Fruit fly (Drosophila melanogaster) ovary, adult (tissue): ENCODE data around the gene Rtca.
A peak's percentile ranks its signal among the peaks of the same experiment; 100 is the strongest.

Source experiments
- CG17801 ChIP-seq: fragments of 200-800 bp; optimal IDR thresholded peaks from 2 replicates; lab custom pipeline; 2019; ENCODE audit warnings: missing biosample characterization, mild to moderate bottlenecking, missing genetic modification characterization, moderate library complexity; ENCODE audit not compliant: partially characterized antibody

Rtca gene

dm6 chrX:2112660-2113059, 40.4 kb downstream of the Rtca start:
- no peak for TF ChIP-seq CG17801 (GFP tag; lab: Kevin White, UChicago)

- TF ChIP-seq CG17801 (GFP tag; lab: Kevin White, UChicago): peak; percentile 49
Measured at dm6 chrX:2121716-2122601, 49.7 kb downstream of the Rtca start.

dm6 chrX:2123013-2123964, 51.1 kb downstream of the Rtca start, which contains the start of gene ph-d:
Gene ph-d (minus strand): TSS chrX:2123286.
- TF ChIP-seq CG17801 (GFP tag; lab: Kevin White, UChicago): peak; percentile 95

dm6 chrX:2123965-2124688, 51.9 kb downstream of the Rtca start:
- TF ChIP-seq CG17801 (GFP tag; lab: Kevin White, UChicago): peak; percentile 82
